Worm (Caenorhabditis elegans): ENCODE results near the gene E02H1.1.
A peak's percentile ranks its signal among the peaks of the same experiment; 100 is the strongest.

Gene E02H1.1

DNA sequence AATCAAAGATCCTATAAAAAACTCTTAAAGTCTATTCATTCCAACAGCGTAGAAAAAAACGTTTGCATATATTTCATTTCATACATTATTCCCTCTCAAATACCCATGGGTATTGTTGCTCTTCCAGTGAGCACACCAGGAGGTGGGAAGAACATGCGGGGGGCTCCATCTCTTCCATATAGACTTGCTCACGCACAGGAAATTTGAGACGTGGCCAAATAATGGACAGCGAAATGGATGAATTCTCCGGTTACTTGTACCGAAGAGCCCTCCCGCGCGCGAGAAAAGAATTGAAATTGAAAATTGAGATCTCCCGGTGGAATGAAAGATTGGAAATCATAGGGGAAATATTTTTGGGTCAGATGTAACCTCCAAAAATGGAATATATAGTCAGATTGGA is 13.3 kb downstream of the E02H1.1 start:
- TF ChIP-seq tbx-2 (tag; optimal IDR thresholded peaks at IDR 0.05) (no peak), pha-4 (tag; optimal IDR thresholded peaks at IDR 0.05) (peak; percentile 2), ceh-82 (tag; optimal IDR thresholded peaks at IDR 0.05) (no peak)

DNA sequence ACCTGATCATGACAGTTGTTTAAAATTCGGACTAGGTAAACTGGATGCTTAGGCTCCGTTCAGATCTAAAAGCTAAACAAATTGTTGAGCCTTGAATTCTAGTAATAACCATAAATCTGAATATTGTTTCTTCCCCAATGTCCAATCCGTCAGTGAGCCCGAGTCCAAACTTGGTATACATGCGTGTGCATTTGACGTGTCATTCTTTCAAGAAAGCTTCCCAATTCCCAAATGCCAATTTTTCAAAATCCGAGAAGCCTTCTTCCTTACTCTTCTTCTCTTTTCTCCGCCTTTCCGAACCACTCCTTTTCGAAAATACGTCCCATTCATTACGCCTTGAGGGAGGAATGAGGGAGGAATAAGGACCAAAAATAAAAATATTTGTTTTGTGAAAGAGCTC is 14.3 kb downstream of the E02H1.1 start:
- TF ChIP-seq ceh-9 (tag; optimal IDR thresholded peaks at IDR 0.05) (no peak), lin-39 (tag; optimal IDR thresholded peaks at IDR 0.05) (peak; percentile 64)

DNA sequence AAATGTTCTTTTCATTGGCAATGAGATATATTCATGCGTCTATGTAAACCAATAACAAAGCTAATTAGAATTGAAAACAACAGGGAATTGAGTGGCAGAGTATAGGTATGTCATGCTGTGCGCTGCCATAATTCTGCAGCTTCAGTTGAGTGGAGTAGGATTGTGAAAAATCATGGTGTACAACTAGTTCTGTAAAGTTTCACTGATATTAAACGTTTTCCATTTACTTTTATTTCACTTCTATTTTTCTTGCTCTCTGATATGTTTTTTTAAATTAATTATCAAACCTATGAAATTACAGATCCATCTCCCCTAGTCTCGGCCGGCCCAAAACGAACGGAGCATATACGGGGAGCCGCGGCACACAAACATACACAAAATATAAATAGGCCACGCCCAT is 15.3 kb downstream of the E02H1.1 start, which contains the start of gene exc-7:
TSS of gene exc-7 (plus strand) at position 301 of the 400 bp plus-strand sequence.
- TF ChIP-seq lin-15B (tag; optimal IDR thresholded peaks at IDR 0.05) = no peak
- TF ChIP-seq nhr-76 (tag; optimal IDR thresholded peaks at IDR 0.05) = no peak
- no peak for TF ChIP-seq nhr-77 (tag; optimal IDR thresholded peaks at IDR 0.05)
- TF ChIP-seq aly-2 (tag; optimal IDR thresholded peaks at IDR 0.05) = no peak
- TF ChIP-seq pha-4 (tag; optimal IDR thresholded peaks at IDR 0.05) = no peak

DNA sequence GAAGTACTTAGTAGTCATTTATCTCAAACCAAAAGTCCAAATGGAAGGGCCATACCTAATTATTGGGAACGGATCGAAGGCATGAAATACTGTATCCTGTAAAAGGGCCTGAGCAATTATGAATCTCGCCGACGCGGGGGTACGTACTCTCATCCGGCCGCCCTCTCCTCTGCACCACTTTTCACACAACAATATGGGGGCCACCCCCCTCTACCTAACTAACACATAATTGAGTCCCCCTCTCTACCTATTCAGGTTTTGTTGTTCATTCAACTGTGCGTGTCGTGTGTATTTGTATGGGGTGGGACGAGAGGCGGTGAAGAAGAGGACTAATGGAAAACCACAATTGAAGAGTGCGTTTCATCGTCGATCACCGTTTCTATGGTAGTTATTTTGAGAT is 16.6 kb downstream of the E02H1.1 start:
- no peak for TF ChIP-seq nhr-43 (tag; optimal IDR thresholded peaks at IDR 0.05; ENCODE audit: poor library complexity, severe bottlenecking)
- TF ChIP-seq lsy-12 (tag; optimal IDR thresholded peaks at IDR 0.05) = no peak
- TF ChIP-seq skn-1 (tag; optimal IDR thresholded peaks at IDR 0.05) = no peak
- no peak for TF ChIP-seq hmg-11 (tag; optimal IDR thresholded peaks at IDR 0.05)
- TF ChIP-seq ama-1 (optimal IDR thresholded peaks at IDR 0.05) = no peak
- no peak for TF ChIP-seq fos-1 (tag; optimal IDR thresholded peaks at IDR 0.05)
- TF ChIP-seq fkh-10 (GFP tag; optimal IDR thresholded peaks at IDR 0.05) = no peak

DNA sequence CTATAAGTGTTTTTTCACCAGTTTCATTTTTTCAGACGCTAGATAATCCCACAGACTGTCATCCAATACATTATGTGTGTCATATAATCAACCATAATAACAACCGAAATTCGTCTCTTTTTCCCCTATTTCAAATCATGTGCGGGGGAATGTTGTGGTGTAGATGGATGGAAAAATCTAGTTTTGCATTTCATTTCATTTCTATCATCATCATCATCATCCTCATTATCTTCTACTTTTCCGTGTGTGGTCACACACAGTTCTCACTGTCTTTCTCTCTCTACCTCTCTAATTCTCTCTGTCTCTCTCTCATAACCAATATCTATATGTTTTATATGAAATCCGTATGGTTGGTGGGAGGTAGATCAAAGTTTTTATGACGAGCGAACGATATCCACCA is 17.6 kb downstream of the E02H1.1 start:
- TF ChIP-seq nhr-23 (tag; optimal IDR thresholded peaks at IDR 0.05) (peak; percentile 54), elt-2 (tag; optimal IDR thresholded peaks at IDR 0.05) (no peak)

DNA sequence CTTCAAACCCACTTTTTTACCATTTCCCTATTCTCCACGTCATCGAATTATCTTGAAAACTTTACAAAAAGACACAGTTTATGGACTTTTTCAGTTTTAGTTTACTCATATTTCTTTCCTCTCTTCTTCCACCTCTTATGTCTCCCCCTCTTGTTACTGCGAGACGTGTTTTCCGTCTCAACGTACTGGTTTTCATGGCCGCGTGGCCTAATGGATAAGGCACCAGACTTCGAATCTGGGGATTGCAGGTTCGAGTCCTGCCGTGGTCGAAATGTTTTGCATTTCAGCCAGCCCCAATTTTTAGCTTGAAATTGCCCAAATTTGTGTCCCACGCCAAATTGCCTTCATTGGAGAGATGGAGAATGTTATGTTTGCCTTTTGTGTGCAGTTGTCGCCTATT is 24.9 kb downstream of the E02H1.1 start:
- TF ChIP-seq lin-15B (tag; optimal IDR thresholded peaks at IDR 0.05) (no peak), nhr-23 (tag; optimal IDR thresholded peaks at IDR 0.05) (peak; percentile 53), nfya-1 (tag; optimal IDR thresholded peaks at IDR 0.05; ENCODE audit: insufficient read depth) (peak; percentile 24), nhr-77 (tag; optimal IDR thresholded peaks at IDR 0.05) (peak; percentile 72), sea-2 (GFP tag; optimal IDR thresholded peaks at IDR 0.05) (no peak), nhr-43 (tag; optimal IDR thresholded peaks at IDR 0.05; ENCODE audit: poor library complexity, severe bottlenecking) (peak; percentile 33), egl-5 (tag; optimal IDR thresholded peaks at IDR 0.05) (no peak), fkh-2 (tag; optimal IDR thresholded peaks at IDR 0.05) (no peak), pha-4 (tag; optimal IDR thresholded peaks at IDR 0.05) (peak; percentile 1), elt-2 (tag; optimal IDR thresholded peaks at IDR 0.05) (peak; percentile 37), hmg-11 (tag; optimal IDR thresholded peaks at IDR 0.05) (peak; percentile 63), zag-1 (tag; optimal IDR thresholded peaks at IDR 0.05) (no peak), nhr-25 (tag; optimal IDR thresholded peaks at IDR 0.05) (peak; percentile 42), lsy-12 (tag; optimal IDR thresholded peaks at IDR 0.05) (peak; percentile 70), unc-39 (tag; optimal IDR thresholded peaks at IDR 0.05) (peak; percentile 23)

DNA sequence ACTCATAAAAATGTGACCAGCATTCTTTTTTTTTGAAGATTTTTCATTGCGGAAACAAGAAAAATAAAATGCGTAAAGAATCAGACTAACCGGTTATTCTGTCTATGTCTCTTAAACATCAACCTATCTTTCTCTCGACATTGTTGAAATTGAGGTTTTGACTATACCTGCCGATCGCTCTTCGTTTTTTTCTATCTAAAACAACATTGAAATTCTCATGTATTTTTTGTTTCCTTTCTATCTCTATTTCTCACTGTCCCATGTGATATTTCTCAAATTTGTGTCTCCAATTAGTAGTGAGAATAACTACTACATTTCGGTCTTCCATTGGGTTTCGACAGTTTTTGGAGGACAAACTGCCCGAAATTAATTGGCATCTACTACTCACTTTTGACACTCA is 30.1 kb downstream of the E02H1.1 start:
- TF ChIP-seq nhr-67 (tag; optimal IDR thresholded peaks at IDR 0.05) (no peak), nhr-23 (tag; optimal IDR thresholded peaks at IDR 0.05) (peak; percentile 10), nhr-43 (tag; optimal IDR thresholded peaks at IDR 0.05; ENCODE audit: poor library complexity, severe bottlenecking) (peak; percentile 9), nhr-25 (tag; optimal IDR thresholded peaks at IDR 0.05) (peak; percentile 75)

DNA sequence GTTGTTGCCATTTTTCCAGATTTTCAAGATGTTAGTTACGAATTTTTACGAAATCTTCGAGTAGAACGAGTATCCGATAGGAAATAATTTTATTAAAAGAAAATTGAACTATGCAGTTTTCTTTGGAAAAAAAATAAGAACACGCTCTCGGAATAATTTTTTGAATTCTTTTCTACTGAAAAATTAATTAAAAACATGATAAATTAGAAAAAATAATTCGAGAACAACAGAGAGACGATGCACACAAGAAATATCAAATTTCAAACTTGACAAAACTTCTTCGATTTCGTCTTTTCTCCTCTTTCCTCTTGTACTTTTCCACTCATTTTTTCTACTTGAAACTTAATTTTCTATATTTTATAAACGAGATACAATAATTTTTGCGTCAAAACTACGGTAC is 31.0 kb downstream of the E02H1.1 start, which contains the start of gene F35H8.4:
TSS of gene F35H8.4 (minus strand) at position 101 of the 400 bp plus-strand sequence.
- TF ChIP-seq R02D3.7 (tag; optimal IDR thresholded peaks at IDR 0.05) = no peak
